Fruit fly (Drosophila melanogaster): Measurements from ENCODE around the gene RpL34b.

DNA sequence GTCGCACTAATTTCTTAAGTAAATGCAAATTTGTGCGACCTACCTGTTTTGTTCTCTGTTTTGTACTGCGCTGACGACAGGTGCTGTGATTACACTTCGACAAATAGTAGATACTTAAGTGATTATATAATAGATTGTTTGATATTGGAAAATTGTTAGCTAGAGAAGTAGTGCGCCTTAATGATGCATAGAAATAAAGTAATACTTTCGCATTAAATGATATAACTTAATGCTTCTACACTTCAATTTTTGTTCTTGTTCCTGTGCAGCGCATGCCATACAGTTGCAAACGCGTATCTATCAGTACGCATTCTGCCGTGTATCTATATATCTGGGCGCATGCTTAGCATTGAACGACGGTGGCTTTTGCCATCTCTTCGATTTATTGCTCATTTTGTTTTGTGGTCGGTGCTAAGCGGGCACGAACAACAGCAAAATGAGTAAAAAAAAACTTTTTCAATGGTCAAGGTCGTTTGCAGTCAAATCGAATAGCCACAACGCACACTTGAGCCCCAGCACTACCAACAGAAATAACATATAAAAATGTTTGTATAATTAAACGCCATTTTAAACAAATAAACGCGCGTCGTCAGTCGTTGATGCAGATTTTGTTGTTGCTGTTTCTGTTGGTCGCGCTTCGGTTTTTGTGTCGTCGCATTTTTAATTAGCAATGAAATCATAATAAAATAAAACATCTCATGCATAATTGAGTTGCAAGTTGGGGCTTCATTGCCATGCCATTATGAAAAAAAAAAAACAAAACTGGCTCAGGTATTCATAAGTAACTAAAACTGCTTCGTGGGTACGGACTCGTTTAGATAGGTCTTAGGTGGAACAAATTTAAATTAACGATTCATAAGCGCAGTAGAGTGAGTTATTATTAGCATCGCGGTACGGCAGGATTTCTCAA lies 29.6 kb upstream of the RpL34b start:
- TF ChIP-seq psq (optimal IDR thresholded peaks at IDR 0.05): no peak
- no peak for TF ChIP-seq h (optimal IDR thresholded peaks at IDR 0.05)
- TF ChIP-seq Sin3A (optimal IDR thresholded peaks at IDR 0.05): no peak
- TF ChIP-seq ttk (optimal IDR thresholded peaks at IDR 0.05): no peak
